Fruit fly (Drosophila melanogaster): ENCODE results near the gene GCS1.
A peak's percentile ranks its signal among the peaks of the same experiment; 100 is the strongest.

GCS1 gene

DNA sequence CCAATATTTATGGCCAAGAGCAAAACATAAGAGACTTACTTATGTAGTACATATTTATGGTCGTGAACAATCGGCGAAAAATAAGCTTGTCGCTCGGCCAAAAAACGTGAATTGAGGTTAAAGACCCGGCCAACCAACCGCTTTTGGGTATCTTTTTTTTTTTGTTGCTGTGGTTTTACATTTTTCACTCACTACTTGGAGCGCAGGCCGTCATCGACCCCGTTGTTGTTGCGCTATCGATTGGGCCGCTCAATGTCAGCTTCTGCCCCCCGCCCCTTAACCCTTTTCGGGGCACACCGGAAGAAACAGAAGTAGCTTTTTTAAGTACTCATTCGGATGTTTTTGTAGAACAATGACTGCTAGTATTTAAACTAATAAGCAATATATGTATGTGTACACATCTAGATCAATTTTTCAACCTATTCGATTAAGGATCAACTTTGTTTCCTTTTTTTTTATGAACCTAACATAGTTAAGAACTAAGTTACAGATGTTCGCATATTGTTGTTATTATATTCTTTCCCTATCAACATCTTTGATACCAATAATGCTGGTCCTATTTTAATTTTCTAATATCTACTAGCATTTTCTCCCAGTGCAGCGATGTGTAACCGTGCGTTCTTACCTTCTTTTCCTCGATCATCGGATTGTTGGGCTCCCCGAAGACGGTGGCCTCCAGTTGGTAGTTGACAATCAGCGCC is 9.6 kb downstream of the GCS1 start (continued):
- TF ChIP-seq CG11456 (GFP tag; IDR thresholded peaks at IDR 0.05) (no peak), Rx (GFP tag; IDR thresholded peaks at IDR 0.05) (no peak), gsb (GFP tag; IDR thresholded peaks at IDR 0.05) (peak; percentile 61; the same call in 1 of the 2 replicates), CG9797 (GFP tag; optimal IDR thresholded peaks at IDR 0.05) (no peak), CG8944 (GFP tag; optimal IDR thresholded peaks at IDR 0.05) (peak; percentile 59), grau (tag; optimal IDR thresholded peaks at IDR 0.05) (peak; percentile 77), gfzf (GFP tag; optimal IDR thresholded peaks at IDR 0.05) (no peak), CG4282 (GFP tag; optimal IDR thresholded peaks at IDR 0.05) (no peak), ac (GFP tag; optimal IDR thresholded peaks at IDR 0.05) (no peak), CG10654 (GFP tag; optimal IDR thresholded peaks at IDR 0.05) (peak; percentile 41), her (GFP tag; optimal IDR thresholded peaks at IDR 0.05) (peak; percentile 43), CG4328 (GFP tag; optimal IDR thresholded peaks at IDR 0.05) (peak; percentile 65), CG2875 (GFP tag; optimal IDR thresholded peaks at IDR 0.05) (peak; percentile 60), CG10543 (GFP tag; optimal IDR thresholded peaks at IDR 0.05) (no peak), dm (GFP tag; optimal IDR thresholded peaks at IDR 0.05) (peak; percentile 27), CG8478 (optimal IDR thresholded peaks at IDR 0.05) (no peak), YL-1 (GFP tag; optimal IDR thresholded peaks at IDR 0.05) (no peak), nom (GFP tag; optimal IDR thresholded peaks at IDR 0.05) (no peak), CG5245 (GFP tag; optimal IDR thresholded peaks at IDR 0.05) (peak; percentile 50), Mes4 (GFP tag; optimal IDR thresholded peaks at IDR 0.05) (peak; percentile 70), NC2β (GFP tag; optimal IDR thresholded peaks at IDR 0.05) (peak; percentile 60), lilli (GFP tag; optimal IDR thresholded peaks at IDR 0.05) (peak; percentile 71), CG2712 (tag; optimal IDR thresholded peaks at IDR 0.05) (peak; percentile 74), Atf6 (GFP tag; IDR thresholded peaks at IDR 0.05) (peak; percentile 72), Med (GFP tag) (peak; percentile 90), bsh (GFP tag; optimal IDR thresholded peaks at IDR 0.05) (peak in 1 of 2 experiments; percentile 77), yki (optimal IDR thresholded peaks at IDR 0.05) (no peak), onecut (GFP tag; IDR thresholded peaks at IDR 0.05) (peak; percentile 89), CG9876 (GFP tag; optimal IDR thresholded peaks at IDR 0.05) (no peak), nmo (GFP tag; optimal IDR thresholded peaks at IDR 0.05) (peak; percentile 84), CG9817 (tag; optimal IDR thresholded peaks at IDR 0.05) (peak; percentile 57), Poxn (GFP tag; IDR thresholded peaks at IDR 0.05) (no peak), CG34224 (GFP tag; IDR thresholded peaks at IDR 0.05; ENCODE audit: partially characterized antibody) (no peak), ato (GFP tag; IDR thresholded peaks at IDR 0.05; ENCODE audit: partially characterized antibody) (no peak), HLH54F (GFP tag; optimal IDR thresholded peaks at IDR 0.05) (peak; percentile 22), Dfd (GFP tag; optimal IDR thresholded peaks at IDR 0.05) (no peak), zen (tag; optimal IDR thresholded peaks at IDR 0.05) (peak; percentile 4), CG4854 (GFP tag; optimal IDR thresholded peaks at IDR 0.05) (peak; percentile 59), CG13296 (GFP tag; optimal IDR thresholded peaks at IDR 0.05) (peak; percentile 72), wdn (GFP tag; IDR thresholded peaks at IDR 0.05) (no peak), crol (GFP tag; IDR thresholded peaks at IDR 0.05) (peak; percentile 27; the same call in 1 of the 2 replicates), CG13123 (GFP tag; optimal IDR thresholded peaks at IDR 0.05) (peak; percentile 8), mirr (GFP tag; optimal IDR thresholded peaks at IDR 0.05) (peak; percentile 29), CG43689 (GFP tag; IDR thresholded peaks at IDR 0.05) (0 out of 2 replicates have a peak, but pooled peaks have one; percentile 21), en (GFP tag; optimal IDR thresholded peaks at IDR 0.05) (peak; percentile 74), CG9609 (GFP tag; optimal IDR thresholded peaks at IDR 0.05) (peak; percentile 75), PHDP (tag; optimal IDR thresholded peaks at IDR 0.05) (peak; percentile 70), hth (optimal IDR thresholded peaks at IDR 0.05) (no peak), slou (GFP tag; optimal IDR thresholded peaks at IDR 0.05) (peak; percentile 26), CG4820 (GFP tag; optimal IDR thresholded peaks at IDR 0.05) (peak; percentile 77), chm (GFP tag; IDR thresholded peaks at IDR 0.05) (no peak)
